Fruit fly (Drosophila melanogaster): ENCODE measurements around the gene CG43867.

- TF ChIP-seq lz (GFP tag; optimal IDR thresholded peaks at IDR 0.05) (no peak), CG6808 (GFP tag; optimal IDR thresholded peaks at IDR 0.05) (no peak), Eip93F (GFP tag; optimal IDR thresholded peaks at IDR 0.05) (no peak), Hr39 (GFP tag; optimal IDR thresholded peaks at IDR 0.05) (peak; percentile 4), CG15336 (GFP tag; IDR thresholded peaks at IDR 0.05) (no peak), Gug (GFP tag; IDR thresholded peaks at IDR 0.05) (no peak), CG32006 (GFP tag; optimal IDR thresholded peaks at IDR 0.05) (no peak), dac (GFP tag; optimal IDR thresholded peaks at IDR 0.05) (no peak), CG10631 (GFP tag; optimal IDR thresholded peaks at IDR 0.05) (no peak), CG6792 (GFP tag; optimal IDR thresholded peaks at IDR 0.05) (no peak), dsx (GFP tag; optimal IDR thresholded peaks at IDR 0.05; ENCODE audit: poor library complexity, severe bottlenecking) (no peak)
These were observed 36.2 kb upstream of the CG43867 start for dm6 chrX:964012-964411.
